Fruit fly (Drosophila melanogaster) whole organism, prepupa: ENCODE measurements around the gene CG42717.
A peak's percentile ranks its signal among the peaks of the same experiment; 100 is the strongest.

Experiments used
- CG10669 ChIP-seq: fragments of 200-800 bp; sonication (Bioruptor generic); optimal IDR thresholded peaks from 3 replicates; lab custom pipeline; 2018; ENCODE audit warnings: missing biosample characterization, mild to moderate bottlenecking, missing genetic modification characterization, moderate library complexity
- CG11294 ChIP-seq: fragments of 200-800 bp; sonication (Bioruptor generic); IDR thresholded peaks from 2 replicates; pipeline ENCODE4 v1.3.6; 2022; ENCODE audit warnings: missing biosample characterization, missing genetic modification characterization
- CG15336 ChIP-seq: fragments of 200-800 bp; sonication (Bioruptor generic); IDR thresholded peaks from 2 replicates; pipeline ENCODE4 v1.3.6; 2022; ENCODE audit warnings: missing biosample characterization, missing genetic modification characterization
- CG1621 ChIP-seq: fragments of 200-800 bp; sonication (Bioruptor generic); optimal IDR thresholded peaks from 3 replicates; lab custom pipeline; 2018; ENCODE audit warnings: missing biosample characterization, mild to moderate bottlenecking, missing genetic modification characterization
- CG16779 ChIP-seq: fragments of 200-800 bp; sonication (Bioruptor generic); optimal IDR thresholded peaks from 3 replicates; lab custom pipeline; 2017; ENCODE audit warnings: missing biosample characterization, mild to moderate bottlenecking, missing genetic modification characterization
- CG3032 ChIP-seq: fragments of 200-800 bp; optimal IDR thresholded peaks from 2 replicates; lab custom pipeline; 2019; ENCODE audit warnings: missing biosample characterization, mild to moderate bottlenecking, missing genetic modification characterization, moderate library complexity
- CG31627 ChIP-seq: fragments of 200-800 bp; sonication (Bioruptor generic); optimal IDR thresholded peaks from 3 replicates; lab custom pipeline; 2016; ENCODE audit warnings: missing biosample characterization, missing genetic modification characterization
- CG34406 ChIP-seq: fragments of 200-800 bp; sonication (Bioruptor generic); optimal IDR thresholded peaks from 3 replicates; lab custom pipeline; 2016; ENCODE audit warnings: missing biosample characterization, missing genetic modification characterization
- CG3919 ChIP-seq: fragments of 200-800 bp; sonication (Bioruptor generic); optimal IDR thresholded peaks from 3 replicates; lab custom pipeline; 2016; ENCODE audit warnings: missing biosample characterization, missing genetic modification characterization
- CG4318 ChIP-seq: fragments of 200-800 bp; sonication (Bioruptor generic); optimal IDR thresholded peaks from 3 replicates; lab custom pipeline; 2017; ENCODE audit warnings: missing biosample characterization, mild to moderate bottlenecking, missing genetic modification characterization
- CG6163 ChIP-seq: fragments of 200-800 bp; sonication (Bioruptor generic); IDR thresholded peaks from 3 replicates; pipeline ENCODE4 v1.3.6; 2022; ENCODE audit warnings: missing biosample characterization, missing genetic modification characterization
- CG6792 ChIP-seq: fragments of 200-800 bp; sonication (Bioruptor generic); optimal IDR thresholded peaks from 3 replicates; lab custom pipeline; 2016; ENCODE audit warnings: missing biosample characterization, missing genetic modification characterization
- CG6808 ChIP-seq: fragments of 200-800 bp; sonication (Bioruptor generic); optimal IDR thresholded peaks from 3 replicates; lab custom pipeline; 2017; ENCODE audit warnings: missing biosample characterization, missing genetic modification characterization, mild to moderate bottlenecking, moderate library complexity, missing genetic modification reagents
- CG6854 ChIP-seq: fragments of 200-800 bp; sonication (Bioruptor generic); optimal IDR thresholded peaks from 2 replicates; lab custom pipeline; 2017; ENCODE audit warnings: missing biosample characterization, mild to moderate bottlenecking, missing genetic modification characterization
- CG8119 ChIP-seq: fragments of 200-800 bp; sonication (Bioruptor generic); IDR thresholded peaks from 3 replicates; pipeline ENCODE4 v1.3.6; 2022; ENCODE audit warnings: missing biosample characterization, missing genetic modification characterization
- CG8319 ChIP-seq: fragments of 200-800 bp; sonication (Bioruptor generic); optimal IDR thresholded peaks from 3 replicates; lab custom pipeline; 2016; ENCODE audit warnings: missing biosample characterization, missing genetic modification characterization
- CG8632 ChIP-seq: fragments of 200-800 bp; sonication (Bioruptor generic); optimal IDR thresholded peaks from 3 replicates; lab custom pipeline; 2016; ENCODE audit warnings: missing biosample characterization, missing genetic modification characterization
- CG9139 ChIP-seq: fragments of 200-800 bp; sonication (Bioruptor generic); optimal IDR thresholded peaks from 3 replicates; lab custom pipeline; 2017; ENCODE audit warnings: missing biosample characterization, mild to moderate bottlenecking, missing genetic modification characterization
- Eip75B ChIP-seq: fragments of 200-800 bp; sonication (Bioruptor generic); optimal IDR thresholded peaks from 3 replicates; lab custom pipeline; 2016; ENCODE audit warnings: missing biosample characterization, missing genetic modification characterization
- Eip78C ChIP-seq: fragments of 200-800 bp; sonication (Bioruptor generic); peaks from one replicate; lab custom pipeline; 2016; ENCODE audit warnings: missing biosample characterization, missing genetic modification characterization
- Ets96B ChIP-seq: fragments of 200-800 bp; optimal IDR thresholded peaks from 2 replicates; lab custom pipeline; 2019; ENCODE audit warnings: missing biosample characterization, mild to moderate bottlenecking, missing genetic modification characterization, moderate library complexity
- Gug ChIP-seq: fragments of 200-800 bp; sonication (Bioruptor generic); IDR thresholded peaks from 2 replicates; pipeline ENCODE4 v1.3.6; 2022; ENCODE audit warnings: missing biosample characterization, missing genetic modification characterization
- Hr39 ChIP-seq: fragments of 200-800 bp; sonication (Bioruptor generic); optimal IDR thresholded peaks from 2 replicates; lab custom pipeline; 2016; ENCODE audit warnings: missing biosample characterization, missing genetic modification characterization
- Hr4 ChIP-seq: fragments of 200-800 bp; sonication (Bioruptor generic); optimal IDR thresholded peaks from 3 replicates; lab custom pipeline; 2016; ENCODE audit warnings: missing biosample characterization, missing genetic modification characterization
- Lpt ChIP-seq: fragments of 200-800 bp; sonication (Bioruptor generic); optimal IDR thresholded peaks from 3 replicates; lab custom pipeline; 2016; ENCODE audit warnings: missing biosample characterization, missing genetic modification characterization
- Met ChIP-seq: fragments of 200-800 bp; sonication (Bioruptor generic); optimal IDR thresholded peaks from 3 replicates; lab custom pipeline; 2016; ENCODE audit warnings: missing biosample characterization, missing genetic modification characterization
- OdsH ChIP-seq: fragments of 200-800 bp; sonication (Bioruptor generic); optimal IDR thresholded peaks from 3 replicates; lab custom pipeline; 2016; ENCODE audit warnings: missing biosample characterization, missing genetic modification characterization
- Sox14 ChIP-seq: fragments of 200-800 bp; sonication (Bioruptor generic); optimal IDR thresholded peaks from 3 replicates; lab custom pipeline; 2016; ENCODE audit warnings: missing biosample characterization, missing genetic modification characterization
- Sox15 ChIP-seq: fragments of 200-800 bp; sonication (Bioruptor generic); optimal IDR thresholded peaks from 3 replicates; lab custom pipeline; 2016; ENCODE audit warnings: missing biosample characterization, missing genetic modification characterization
- achi ChIP-seq: fragments of 200-800 bp; sonication (Bioruptor generic); optimal IDR thresholded peaks from 3 replicates; lab custom pipeline; 2016; ENCODE audit warnings: missing biosample characterization, missing genetic modification characterization
- acj6 ChIP-seq: fragments of 200-800 bp; sonication (Bioruptor generic); optimal IDR thresholded peaks from 3 replicates; lab custom pipeline; 2016; ENCODE audit warnings: missing biosample characterization, missing genetic modification characterization
- cyc ChIP-seq: fragments of 200-800 bp; sonication (Bioruptor generic); optimal IDR thresholded peaks from 3 replicates; lab custom pipeline; 2016; ENCODE audit warnings: missing biosample characterization, missing genetic modification characterization
- dac ChIP-seq: fragments of 200-800 bp; sonication (Bioruptor generic); optimal IDR thresholded peaks from 2 replicates; lab custom pipeline; 2017; ENCODE audit warnings: missing biosample characterization, mild to moderate bottlenecking, missing genetic modification characterization
- dsx ChIP-seq: fragments of 200-800 bp; optimal IDR thresholded peaks from 3 replicates; lab custom pipeline; 2019; ENCODE audit warnings: missing biosample characterization, mild to moderate bottlenecking, missing genetic modification characterization, moderate library complexity; ENCODE audit not compliant: poor library complexity, severe bottlenecking
- eg ChIP-seq: fragments of 200-800 bp; sonication (Bioruptor generic); IDR thresholded peaks from 3 replicates; pipeline ENCODE4 v1.3.6; 2022; ENCODE audit warnings: missing biosample characterization, missing genetic modification characterization
- esn ChIP-seq: fragments of 200-800 bp; sonication (Bioruptor generic); optimal IDR thresholded peaks from 2 replicates; lab custom pipeline; 2016; ENCODE audit warnings: missing biosample characterization, mild to moderate bottlenecking, missing genetic modification characterization, moderate library complexity
- fkh ChIP-seq: fragments of 200-800 bp; sonication (Bioruptor generic); optimal IDR thresholded peaks from 3 replicates; lab custom pipeline; 2017; ENCODE audit warnings: missing biosample characterization, mild to moderate bottlenecking, missing genetic modification characterization, moderate library complexity
- lz ChIP-seq: fragments of 200-800 bp; sonication (Bioruptor generic); optimal IDR thresholded peaks from 3 replicates; lab custom pipeline; 2016; ENCODE audit warnings: missing biosample characterization, missing genetic modification characterization
- net ChIP-seq: fragments of 200-800 bp; sonication (Bioruptor generic); optimal IDR thresholded peaks from 3 replicates; lab custom pipeline; 2016; ENCODE audit warnings: missing biosample characterization, missing genetic modification characterization
- pdm3 ChIP-seq: fragments of 200-800 bp; sonication (Bioruptor generic); optimal IDR thresholded peaks from 3 replicates; lab custom pipeline; 2016; ENCODE audit warnings: missing biosample characterization, missing genetic modification characterization
- salr ChIP-seq, 2 experiments: fragments of 200-800 bp; sonication (Bioruptor generic); optimal IDR thresholded peaks; 3 replicates each; lab custom pipeline; 2016 to 2018; ENCODE audit warnings: missing biosample characterization in 2 of 2, missing genetic modification characterization in 2 of 2, mild to moderate bottlenecking in 1 of 2
- ss ChIP-seq, 2 experiments: fragments of 200-800 bp; sonication (Bioruptor generic); optimal IDR thresholded peaks; 2 replicates in 1 of 2; 3 replicates in 1 of 2; lab custom pipeline; 2017 to 2018; ENCODE audit warnings: mild to moderate bottlenecking in 2 of 2, missing biosample characterization in 2 of 2, missing genetic modification characterization in 2 of 2, moderate library complexity in 1 of 2
- svp ChIP-seq: fragments of 200-800 bp; sonication (Bioruptor generic); peaks from one replicate; lab custom pipeline; 2016; ENCODE audit warnings: missing biosample characterization, missing genetic modification characterization
- topi ChIP-seq: fragments of 200-800 bp; sonication (Bioruptor generic); optimal IDR thresholded peaks from 3 replicates; lab custom pipeline; 2016; ENCODE audit warnings: missing biosample characterization, missing genetic modification characterization
- vri ChIP-seq: fragments of 200-800 bp; sonication (Bioruptor generic); optimal IDR thresholded peaks from 3 replicates; lab custom pipeline; 2016; ENCODE audit warnings: missing biosample characterization, mild to moderate bottlenecking, missing genetic modification characterization

The CG42717 gene

DNA sequence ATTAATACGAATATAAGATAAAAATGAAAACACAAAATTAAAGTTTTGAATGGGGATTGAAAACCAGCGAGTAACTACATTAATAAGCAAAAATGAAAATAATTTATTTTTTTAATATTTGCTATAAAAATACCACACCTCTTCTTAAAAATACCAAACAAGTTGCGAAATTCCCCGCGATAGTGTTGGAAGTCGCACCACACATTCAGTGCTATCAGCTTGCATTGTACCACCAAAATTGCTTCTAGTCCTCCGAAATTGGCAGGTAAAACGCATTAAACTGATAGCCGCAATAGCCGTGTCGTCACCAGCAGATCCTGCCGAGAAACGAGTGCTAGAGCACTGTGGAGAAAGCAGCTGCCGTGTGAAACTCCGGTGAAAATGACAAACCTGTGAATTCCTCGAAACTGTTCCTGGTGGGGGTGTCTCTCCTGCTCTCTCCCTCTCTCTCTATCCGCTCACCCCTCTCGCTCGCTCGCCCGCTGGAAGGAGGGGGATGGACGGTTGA is 44.9 kb downstream of the CG42717 start, which contains the start of gene Hip14:
Gene Hip14 (plus strand): TSS at position 198 of the 508 bp plus-strand sequence.
- TF ChIP-seq cyc (GFP tag; lab: Kevin White, UChicago) (peak; percentile 12), Sox14 (peak; percentile 15), lz (GFP tag; lab: Kevin White, UChicago) (peak; percentile 33), CG6854 (GFP tag; lab: Kevin White, UChicago) (peak; percentile 59), CG4318 (no peak), CG6808 (GFP tag; lab: Kevin White, UChicago) (no peak), topi (peak; percentile 32), pdm3 (GFP tag; lab: Kevin White, UChicago) (no peak), vri (peak; percentile 66), CG15336 (GFP tag; lab: Robert Waterston, UW) (peak; percentile 35; the same call in 1 of the 2 replicates), Eip78C (GFP tag; lab: Kevin White, UChicago) (peak; percentile 43), CG6792 (no peak), CG3032 (peak; percentile 11), dsx (GFP tag; lab: Kevin White, UChicago) (peak; percentile 0), CG9139 (GFP tag; lab: Kevin White, UChicago) (no peak), Hr4 (GFP tag; lab: Kevin White, UChicago) (no peak), esn (GFP tag; lab: Kevin White, UChicago) (peak; percentile 36), Met (no peak), CG31627 (GFP tag; lab: Kevin White, UChicago) (peak; percentile 19)

DNA sequence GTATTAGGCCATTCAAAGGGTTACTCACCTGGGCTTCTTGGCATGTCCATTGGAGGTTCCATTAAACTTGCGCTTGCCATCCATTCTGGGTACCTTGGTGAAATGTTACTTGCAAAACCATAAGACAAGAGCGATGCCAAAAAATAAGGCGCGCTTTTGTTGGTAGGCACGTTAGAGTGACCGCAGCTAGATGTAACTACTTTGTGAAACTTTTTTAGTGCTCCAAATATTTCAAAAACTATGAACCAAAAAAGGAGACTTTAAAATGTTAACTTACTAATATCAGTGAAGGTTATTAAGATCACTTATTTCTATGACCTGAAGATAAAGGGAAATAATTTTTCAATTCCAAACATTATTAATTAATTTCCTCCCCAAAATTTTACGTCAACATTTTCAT is 45.4 kb downstream of the CG42717 start, which contains the start of gene PolD1:
Gene PolD1 (minus strand): TSS at position 181 of the 400 bp plus-strand sequence.
- TF ChIP-seq Ets96B (no peak), achi (GFP tag; lab: Kevin White, UChicago) (no peak), dac (no peak), acj6 (no peak), dsx (GFP tag; lab: Kevin White, UChicago) (no peak), Sox15 (no peak), svp (GFP tag; lab: Kevin White, UChicago) (no peak)

- TF ChIP-seq CG4318, result peak; percentile 99
- TF ChIP-seq Met, result peak; percentile 94
- TF ChIP-seq CG8632 (GFP tag; lab: Kevin White, UChicago), result peak; percentile 98
- peak; percentile 97 for TF ChIP-seq Lpt (GFP tag; lab: Kevin White, UChicago)
- TF ChIP-seq CG6163 (GFP tag; lab: Robert Waterston, UW), result peak; percentile 99
- TF ChIP-seq CG8319 (GFP tag; lab: Kevin White, UChicago), result peak; percentile 95
- TF ChIP-seq CG34406 (GFP tag; lab: Kevin White, UChicago), result peak; percentile 99
- peak; percentile 96 to 98 for TF ChIP-seq salr (GFP tag; optimal IDR thresholded peaks at IDR 0.05; lab: Kevin White, UChicago)
- TF ChIP-seq Gug (GFP tag; lab: Robert Waterston, UW), result peak; percentile 99
- TF ChIP-seq CG31627 (GFP tag; lab: Kevin White, UChicago), result peak; percentile 95
- peak; percentile 97 for TF ChIP-seq net (GFP tag; lab: Kevin White, UChicago)
- peak; percentile 98 for TF ChIP-seq Sox15
- TF ChIP-seq dac, result peak; percentile 98
- TF ChIP-seq ss (GFP tag; optimal IDR thresholded peaks at IDR 0.05; lab: Kevin White, UChicago), result peak in 1 of 2 experiments; percentile 99
- peak; percentile 99 for TF ChIP-seq CG3032
- TF ChIP-seq achi (GFP tag; lab: Kevin White, UChicago), result peak; percentile 97
- peak; percentile 99 for TF ChIP-seq Eip78C (GFP tag; lab: Kevin White, UChicago)
- peak; percentile 98 for TF ChIP-seq CG11294 (GFP tag; lab: Robert Waterston, UW)
- TF ChIP-seq dsx (GFP tag; lab: Kevin White, UChicago), result peak; percentile 97
- TF ChIP-seq Sox14, result peak; percentile 95
- TF ChIP-seq vri, result peak; percentile 94
- peak; percentile 98 for TF ChIP-seq OdsH
- TF ChIP-seq CG10669 (GFP tag; lab: Kevin White, UChicago), result peak; percentile 96
- TF ChIP-seq esn (GFP tag; lab: Kevin White, UChicago), result peak; percentile 96
- TF ChIP-seq CG16779 (tag; lab: Kevin White, UChicago), result no peak
- TF ChIP-seq CG9139 (GFP tag; lab: Kevin White, UChicago), result peak; percentile 96
- TF ChIP-seq Eip75B, result peak; percentile 94
- TF ChIP-seq CG15336 (GFP tag; lab: Robert Waterston, UW), result peak; percentile 98
- peak; percentile 98 for TF ChIP-seq CG3919
- no peak for TF ChIP-seq fkh (GFP tag; lab: Kevin White, UChicago)
- peak; percentile 99 for TF ChIP-seq eg
- TF ChIP-seq CG8119 (GFP tag; lab: Robert Waterston, UW), result peak; percentile 98
- TF ChIP-seq svp (GFP tag; lab: Kevin White, UChicago), result peak; percentile 99
- peak; percentile 92 for TF ChIP-seq Hr39
- TF ChIP-seq CG1621 (tag; lab: Kevin White, UChicago), result peak; percentile 93
These were observed 50.1 kb downstream of the CG42717 start, which contains the start of the genes brm and Arl1 for dm6 chr3L:15982783-15983432. Gene brm, minus strand, starts transcription at chr3L:15982869. Gene Arl1, plus strand, starts transcription at chr3L:15983135.
